Worm (Caenorhabditis elegans) whole organism, L1 larva: ENCODE results near the gene cnc-10.
A peak's percentile ranks its signal among the peaks of the same experiment; 100 is the strongest.

Experiments
- C34B4.2 ChIP-seq: sonication (generic microtip); optimal IDR thresholded peaks from 2 replicates; lab custom pipeline; 2017; ENCODE audit warnings: mild to moderate bottlenecking, missing genetic modification characterization, missing compliant biosample characterization
- F16B12.6 ChIP-seq: fragments of 150-350 bp; optimal IDR thresholded peaks from 2 replicates; lab custom pipeline; 2014; ENCODE audit warnings: missing biosample characterization, missing genetic modification characterization
- aha-1 ChIP-seq: fragments of 150-350 bp; optimal IDR thresholded peaks from 2 replicates; lab custom pipeline; 2014; ENCODE audit warnings: missing biosample characterization, missing genetic modification characterization
- blmp-1 ChIP-seq: fragments of 150-350 bp; optimal IDR thresholded peaks from 2 replicates; lab custom pipeline; 2014; ENCODE audit warnings: missing biosample characterization, missing genetic modification characterization
- ceh-8 ChIP-seq: fragments of 200-800 bp; sonication (Bioruptor generic); optimal IDR thresholded peaks from 2 replicates; lab custom pipeline; 2018; ENCODE audit warnings: mild to moderate bottlenecking, missing genetic modification characterization, moderate library complexity, missing compliant biosample characterization
- ceh-82 ChIP-seq, 3 experiments: fragments of 150-350 bp in 1 of 3; sonication (generic microtip) in 2 of 3; optimal IDR thresholded peaks; 2 replicates each; lab custom pipeline; 2014 to 2017; ENCODE audit warnings: missing biosample characterization in 3 of 3, missing genetic modification characterization in 3 of 3
- ceh-88 ChIP-seq: fragments of 200-800 bp; sonication (Bioruptor generic); IDR thresholded peaks from 2 replicates; pipeline ENCODE4 v1.3.6; 2022; ENCODE audit warnings: missing genetic modification characterization, missing compliant biosample characterization
- ces-1 ChIP-seq: fragments of 150-350 bp; optimal IDR thresholded peaks from 2 replicates; lab custom pipeline; 2014; ENCODE audit warnings: missing biosample characterization, missing genetic modification reagents, missing genetic modification characterization
- dsc-1 ChIP-seq: sonication (generic microtip); optimal IDR thresholded peaks from 2 replicates; lab custom pipeline; 2016; ENCODE audit warnings: mild to moderate bottlenecking, missing genetic modification characterization, missing compliant biosample characterization
- efl-1 ChIP-seq, 4 experiments: fragments of 150-350 bp; optimal IDR thresholded peaks in 3 of 4; peaks in 1 of 4; 1 replicate in 1 of 4; 2 replicates in 3 of 4; lab custom pipeline; 2014; ENCODE audit warnings: missing biosample characterization in 2 of 4, missing genetic modification characterization in 2 of 4, missing genetic modification reagents in 2 of 4
- efl-3 ChIP-seq: fragments of 200-800 bp; sonication (Bioruptor generic); optimal IDR thresholded peaks from 2 replicates; lab custom pipeline; 2018; ENCODE audit warnings: mild to moderate bottlenecking, missing genetic modification characterization, missing compliant biosample characterization
- egl-27 ChIP-seq, 2 experiments: fragments of 150-350 bp in 1 of 2; sonication (generic microtip); optimal IDR thresholded peaks; 3 replicates each; lab custom pipeline; 2017 to 2018; ENCODE audit warnings: missing biosample characterization in 2 of 2, missing genetic modification characterization in 2 of 2, missing genetic modification reagents in 2 of 2
- elt-2 ChIP-seq: sonication (generic microtip); optimal IDR thresholded peaks from 2 replicates; lab custom pipeline; 2016; ENCODE audit warnings: missing genetic modification characterization, mild to moderate bottlenecking, inconsistent platforms, missing compliant biosample characterization, missing genetic modification reagents
- fkh-4 ChIP-seq: sonication (generic microtip); optimal IDR thresholded peaks from 2 replicates; lab custom pipeline; 2016; ENCODE audit warnings: missing compliant biosample characterization, missing genetic modification characterization, borderline replicate concordance
- hpl-2 ChIP-seq: fragments of 150-350 bp; optimal IDR thresholded peaks from 2 replicates; lab custom pipeline; 2014; ENCODE audit warnings: missing biosample characterization, missing genetic modification reagents, missing genetic modification characterization
- irx-1 ChIP-seq: sonication (generic microtip); optimal IDR thresholded peaks from 2 replicates; lab custom pipeline; 2016; ENCODE audit warnings: missing genetic modification characterization, missing compliant biosample characterization
- lir-3 ChIP-seq: sonication (generic microtip); optimal IDR thresholded peaks from 2 replicates; lab custom pipeline; 2016; ENCODE audit warnings: mild to moderate bottlenecking, missing genetic modification characterization, moderate library complexity, missing compliant biosample characterization; ENCODE audit not compliant: poor library complexity
- mef-2 ChIP-seq: fragments of 150-350 bp; optimal IDR thresholded peaks from 2 replicates; lab custom pipeline; 2014; ENCODE audit warnings: missing biosample characterization, missing genetic modification characterization
- nhr-11 ChIP-seq: fragments of 150-350 bp; optimal IDR thresholded peaks from 2 replicates; lab custom pipeline; 2014; ENCODE audit warnings: missing biosample characterization, missing genetic modification characterization
- nhr-12 ChIP-seq: sonication (generic microtip); optimal IDR thresholded peaks from 2 replicates; lab custom pipeline; 2017; ENCODE audit warnings: missing biosample characterization, missing genetic modification characterization
- nhr-71 ChIP-seq: sonication (generic microtip); optimal IDR thresholded peaks from 2 replicates; lab custom pipeline; 2016; ENCODE audit warnings: mild to moderate bottlenecking, missing genetic modification characterization, moderate library complexity, missing compliant biosample characterization
- nhr-76 ChIP-seq: sonication (generic microtip); optimal IDR thresholded peaks from 2 replicates; lab custom pipeline; 2017; ENCODE audit warnings: missing biosample characterization, missing genetic modification characterization
- nhr-77 ChIP-seq: fragments of 150-350 bp; optimal IDR thresholded peaks from 2 replicates; lab custom pipeline; 2014; ENCODE audit warnings: missing biosample characterization, missing genetic modification characterization
- nhr-85 ChIP-seq: sonication (generic microtip); peaks from one replicate; lab custom pipeline; 2016; ENCODE audit warnings: missing genetic modification characterization, inconsistent platforms, missing compliant biosample characterization
- pax-3 ChIP-seq: fragments of 200-800 bp; sonication (Bioruptor generic); optimal IDR thresholded peaks from 2 replicates; lab custom pipeline; 2018; ENCODE audit warnings: mild to moderate bottlenecking, missing genetic modification characterization, moderate library complexity, missing compliant biosample characterization
- pqm-1 ChIP-seq: sonication (generic microtip); optimal IDR thresholded peaks from 3 replicates; lab custom pipeline; 2017; ENCODE audit warnings: missing biosample characterization, missing genetic modification characterization
- snu-23 ChIP-seq: sonication (generic microtip); optimal IDR thresholded peaks from 2 replicates; lab custom pipeline; 2016; ENCODE audit warnings: missing genetic modification characterization, missing compliant biosample characterization
- sox-4 ChIP-seq: sonication (generic microtip); optimal IDR thresholded peaks from 2 replicates; lab custom pipeline; 2016; ENCODE audit warnings: missing genetic modification characterization, missing compliant biosample characterization
- sup-37 ChIP-seq: fragments of 200-800 bp; sonication (Bioruptor generic); optimal IDR thresholded peaks from 2 replicates; lab custom pipeline; 2018; ENCODE audit warnings: mild to moderate bottlenecking, missing genetic modification characterization, missing compliant biosample characterization
- unc-130 ChIP-seq: fragments of 150-350 bp; optimal IDR thresholded peaks from 2 replicates; lab custom pipeline; 2017; ENCODE audit warnings: missing biosample characterization, missing genetic modification characterization, inconsistent platforms
- unc-30 ChIP-seq: sonication (generic microtip); optimal IDR thresholded peaks from 2 replicates; lab custom pipeline; 2017; ENCODE audit warnings: missing biosample characterization, missing genetic modification characterization
- vab-15 ChIP-seq: sonication (generic microtip); optimal IDR thresholded peaks from 2 replicates; lab custom pipeline; 2017; ENCODE audit warnings: missing genotype, mild to moderate bottlenecking, missing genetic modification characterization, missing compliant biosample characterization
- zag-1 ChIP-seq: fragments of 150-350 bp; optimal IDR thresholded peaks from 2 replicates; lab custom pipeline; 2014; ENCODE audit warnings: missing biosample characterization, missing genetic modification characterization
- zip-4 ChIP-seq: fragments of 200-800 bp; sonication (Bioruptor generic); optimal IDR thresholded peaks from 2 replicates; lab custom pipeline; 2018; ENCODE audit warnings: mild to moderate bottlenecking, missing genetic modification characterization, moderate library complexity, missing compliant biosample characterization
- ztf-11 ChIP-seq, 2 experiments: sonication (generic microtip); optimal IDR thresholded peaks; 2 replicates each; lab custom pipeline; 2016 to 2017; ENCODE audit warnings: missing genetic modification characterization in 2 of 2, missing biosample characterization in 1 of 2, missing compliant biosample characterization in 1 of 2
- ztf-4 ChIP-seq: fragments of 150-350 bp; optimal IDR thresholded peaks from 2 replicates; lab custom pipeline; 2014; ENCODE audit warnings: missing biosample characterization, missing genetic modification characterization

The cnc-10 gene

ce11 chrV:11149405-11149804 lies 33.6 kb upstream of the cnc-10 start, which contains the start of gene T19C4.1:
T19C4.1 (plus strand) TSS chrV:11149705.
- TF ChIP-seq sox-4: no peak
- no peak for TF ChIP-seq egl-27 (tag; optimal IDR thresholded peaks at IDR 0.05; lab: Kevin White, UChicago)
- TF ChIP-seq aha-1 (tag; lab: Kevin White, UChicago): no peak
- no peak for TF ChIP-seq C34B4.2 (tag; lab: Kevin White, UChicago)
- TF ChIP-seq nhr-12 (tag; lab: Kevin White, UChicago): no peak
- no peak for TF ChIP-seq ceh-82 (tag; optimal IDR thresholded peaks at IDR 0.05; lab: Kevin White, UChicago)

- TF ChIP-seq mef-2 (tag; lab: Kevin White, UChicago): no peak
- no peak for TF ChIP-seq sox-4
- no peak for TF ChIP-seq irx-1 (tag; lab: Kevin White, UChicago)
- no peak for TF ChIP-seq nhr-85
- TF ChIP-seq efl-1 (optimal IDR thresholded peaks at IDR 0.05; lab: Kevin White, UChicago): no peak
- no peak for TF ChIP-seq efl-1 (GFP tag; optimal IDR thresholded peaks at IDR 0.05 in 1 of 2; lab: Kevin White, UChicago)
- no peak for TF ChIP-seq ztf-4 (tag; lab: Kevin White, UChicago)
- TF ChIP-seq nhr-76: no peak
- no peak for TF ChIP-seq lir-3 (tag; lab: Kevin White, UChicago)
- no peak for TF ChIP-seq hpl-2 (GFP tag; lab: Kevin White, UChicago)
- TF ChIP-seq dsc-1 (tag; lab: Kevin White, UChicago): no peak
- no peak for TF ChIP-seq unc-30
- no peak for TF ChIP-seq vab-15 (tag; lab: Kevin White, UChicago)
- no peak for TF ChIP-seq sup-37
- no peak for TF ChIP-seq zag-1 (tag; lab: Kevin White, UChicago)
Observed at ce11 chrV:11152333-11152732, 30.7 kb upstream of the cnc-10 start, which contains the start of gene srg-39. srg-39 (minus strand) TSS chrV:11152433.

DNA sequence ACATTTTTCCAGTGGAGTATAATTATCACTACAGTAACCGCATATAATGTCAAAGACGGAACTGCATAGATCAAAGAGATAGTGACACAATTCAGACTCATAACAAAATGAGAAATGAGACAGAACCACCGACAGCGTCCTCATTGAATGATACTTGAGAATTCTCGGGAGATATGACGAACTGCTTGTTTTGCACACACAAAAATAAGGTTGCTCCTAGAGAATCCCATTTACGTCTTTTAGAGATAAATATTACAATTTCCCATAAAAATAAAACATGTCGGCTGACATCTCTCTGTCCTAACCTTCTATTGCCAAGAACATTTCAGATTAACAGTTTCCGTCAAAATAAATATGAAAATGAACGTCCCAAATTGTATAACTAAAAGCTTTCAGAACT lies 27.5 kb upstream of the cnc-10 start, which contains the start of gene srg-38:
TSS of gene srg-38 (minus strand) at position 101 of the 400 bp plus-strand sequence.
- TF ChIP-seq ceh-88 (GFP tag; lab: Robert Waterston, UW) (no peak), pax-3 (tag; lab: Kevin White, UChicago) (no peak), nhr-77 (tag; lab: Kevin White, UChicago) (no peak), ces-1 (GFP tag; lab: Kevin White, UChicago) (no peak), blmp-1 (tag; lab: Kevin White, UChicago) (no peak), sup-37 (no peak), C34B4.2 (tag; lab: Kevin White, UChicago) (no peak), fkh-4 (tag; lab: Kevin White, UChicago) (no peak), ztf-11 (tag; optimal IDR thresholded peaks at IDR 0.05; lab: Kevin White, UChicago) (no peak), unc-130 (tag; lab: Kevin White, UChicago) (no peak), F16B12.6 (no peak), elt-2 (tag; lab: Kevin White, UChicago) (no peak), zip-4 (GFP tag; lab: Kevin White, UChicago) (no peak)
- TF ChIP-seq, all 84 proteins: peak for 0

DNA sequence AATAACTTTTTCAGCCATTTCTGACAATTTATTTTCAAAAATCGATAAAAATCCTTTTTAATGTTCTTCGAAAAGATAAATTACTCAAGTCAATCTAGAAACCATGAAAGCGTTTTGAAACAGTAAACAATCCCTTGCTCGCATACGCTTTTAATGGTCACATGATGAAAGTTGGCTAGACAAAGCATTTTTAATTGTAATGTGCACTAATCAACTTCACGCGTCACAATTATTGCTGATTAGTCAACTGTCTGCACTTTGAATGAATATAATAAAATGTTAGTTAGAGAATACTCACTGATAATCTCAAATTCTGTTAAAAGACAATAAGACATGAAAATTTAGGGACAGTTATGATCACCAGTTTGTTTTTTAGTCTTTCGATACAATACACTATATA lies 26.4 kb upstream of the cnc-10 start:
- peak; percentile 93 for TF ChIP-seq ceh-8 (GFP tag; lab: Kevin White, UChicago)
- no peak for TF ChIP-seq ceh-82 (tag; optimal IDR thresholded peaks at IDR 0.05; lab: Kevin White, UChicago)

DNA sequence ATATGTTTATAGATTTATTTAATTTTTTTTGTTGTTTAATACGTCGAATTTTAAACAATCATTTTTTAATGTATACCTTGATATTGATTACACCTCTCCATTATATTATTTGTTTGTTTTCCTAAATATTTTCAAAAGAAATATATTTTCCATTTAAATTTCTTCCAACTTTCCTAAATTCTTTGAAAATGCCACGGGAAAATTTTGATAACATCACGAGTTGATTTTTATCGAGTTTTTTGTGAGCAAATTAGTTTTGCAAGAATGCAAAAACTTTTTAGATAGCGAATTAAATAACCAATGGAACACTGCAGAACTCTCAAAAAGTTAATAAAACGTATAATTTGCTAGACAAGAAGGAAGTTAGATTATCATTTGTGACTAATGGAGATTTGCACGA lies 25.1 kb upstream of the cnc-10 start, which contains the start of gene srg-42:
TSS of gene srg-42 (minus strand) at position 101 of the 400 bp plus-strand sequence.
- no peak for TF ChIP-seq C34B4.2 (tag; lab: Kevin White, UChicago)
- TF ChIP-seq efl-3 (GFP tag; lab: Kevin White, UChicago): no peak
- no peak for TF ChIP-seq nhr-71
- TF ChIP-seq snu-23: no peak
- TF ChIP-seq ceh-82 (tag; optimal IDR thresholded peaks at IDR 0.05; lab: Kevin White, UChicago): no peak
- TF ChIP-seq efl-1 (optimal IDR thresholded peaks at IDR 0.05; lab: Kevin White, UChicago): no peak
- TF ChIP-seq efl-1 (GFP tag; optimal IDR thresholded peaks at IDR 0.05 in 1 of 2; lab: Kevin White, UChicago): no peak
- TF ChIP-seq nhr-77 (tag; lab: Kevin White, UChicago): no peak
- TF ChIP-seq pqm-1 (tag; lab: Kevin White, UChicago): no peak
- TF ChIP-seq nhr-11 (tag; lab: Kevin White, UChicago): no peak
- TF ChIP-seq sup-37: no peak
